Fruit fly (Drosophila melanogaster) whole organism: ENCODE results near the gene CG11693.

Experiments used
- CG8478 ChIP-seq: fragments of >200 bp; optimal IDR thresholded peaks from 2 replicates; lab custom pipeline; 2018; ENCODE audit warnings: inconsistent platforms
- Dll ChIP-seq: fragments of >200 bp; optimal IDR thresholded peaks from 2 replicates; lab custom pipeline; 2017
- EcR ChIP-seq, 2 experiments: fragments of >200 bp; optimal IDR thresholded peaks; 2 replicates each; lab custom pipeline; 2017; ENCODE audit warnings: missing biosample characterization in 2 of 2, missing genetic modification characterization in 2 of 2, missing genetic modification reagents in 2 of 2
- pan ChIP-seq: fragments of >200 bp; optimal IDR thresholded peaks from 2 replicates; lab custom pipeline; 2017
- psq ChIP-seq: fragments of >200 bp; optimal IDR thresholded peaks from 2 replicates; lab custom pipeline; 2017
- usp ChIP-seq: fragments of >200 bp; optimal IDR thresholded peaks from 2 replicates; lab custom pipeline; 2017; ENCODE audit warnings: missing biosample characterization, missing genetic modification characterization, mixed read lengths

The CG11693 gene

DNA sequence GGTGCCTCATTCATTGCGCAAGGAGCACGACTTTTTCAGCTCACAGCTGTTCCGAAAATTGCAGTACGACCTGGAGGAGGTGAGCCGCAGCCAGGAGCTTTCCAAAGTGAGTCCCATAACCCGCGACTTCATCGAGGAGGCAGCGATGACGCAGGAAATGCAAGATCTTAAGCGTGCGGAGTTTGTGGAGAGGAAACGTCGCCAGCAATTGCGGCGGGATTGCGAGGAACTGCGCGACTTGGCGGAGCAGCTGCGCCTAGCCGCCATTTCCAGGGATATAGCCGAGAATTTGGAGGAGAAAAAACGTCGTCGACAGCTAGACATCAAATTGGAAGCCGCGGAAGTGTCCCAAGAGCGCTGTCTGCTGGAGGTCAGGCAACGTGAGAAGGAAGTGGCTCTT lies 37.3 kb upstream of the CG11693 start:
- TF ChIP-seq Dll (lab: Kevin White, UChicago) (no peak), EcR (GFP tag; optimal IDR thresholded peaks at IDR 0.05; lab: Kevin White, UChicago) (no peak), psq (lab: Kevin White, UChicago) (no peak), pan (lab: Kevin White, UChicago) (no peak), usp (GFP tag; lab: Kevin White, UChicago) (no peak), CG8478 (lab: Kevin White, UChicago) (no peak)

dm6 chr3R:8347279-8347678 lies 36.7 kb upstream of the CG11693 start, which contains the start of gene CG7352:
TSS of gene CG7352 (plus strand) at chr3R:8347579.
- TF ChIP-seq Dll (lab: Kevin White, UChicago), result no peak
- TF ChIP-seq CG8478 (lab: Kevin White, UChicago), result no peak
- no peak for TF ChIP-seq psq (lab: Kevin White, UChicago)
- TF ChIP-seq EcR (GFP tag; optimal IDR thresholded peaks at IDR 0.05; lab: Kevin White, UChicago), result no peak
- TF ChIP-seq usp (GFP tag; lab: Kevin White, UChicago), result no peak
- no peak for TF ChIP-seq pan (lab: Kevin White, UChicago)

- TF ChIP-seq CG8478 (lab: Kevin White, UChicago) (no peak), pan (lab: Kevin White, UChicago) (no peak), psq (lab: Kevin White, UChicago) (no peak), Dll (lab: Kevin White, UChicago) (no peak), usp (GFP tag; lab: Kevin White, UChicago) (no peak), EcR (GFP tag; optimal IDR thresholded peaks at IDR 0.05; lab: Kevin White, UChicago) (no peak)
These were observed 33.6 kb upstream of the CG11693 start, which contains the start of gene DppIII for dm6 chr3R:8344174-8344573. TSS of gene DppIII (plus strand) at chr3R:8344400.

dm6 chr3R:8343251-8343744 lies 32.7 kb upstream of the CG11693 start, which contains the start of the genes PNKP and COX7AL:
TSS of gene PNKP (minus strand) at chr3R:8343516.
TSS of gene COX7AL (plus strand) at chr3R:8343669.
- no peak for TF ChIP-seq Dll (lab: Kevin White, UChicago)
- TF ChIP-seq psq (lab: Kevin White, UChicago), result no peak

dm6 chr3R:8340675-8341275 lies 30.2 kb upstream of the CG11693 start, which contains the start of the genes COX7A and Arl2:
TSS of gene COX7A (minus strand) at chr3R:8341043.
TSS of gene Arl2 (plus strand) at chr3R:8341100.
- TF ChIP-seq CG8478 (lab: Kevin White, UChicago), result no peak
- no peak for TF ChIP-seq usp (GFP tag; lab: Kevin White, UChicago)
- TF ChIP-seq EcR (GFP tag; optimal IDR thresholded peaks at IDR 0.05; lab: Kevin White, UChicago), result no peak
- no peak for TF ChIP-seq pan (lab: Kevin White, UChicago)
- no peak for TF ChIP-seq psq (lab: Kevin White, UChicago)

DNA sequence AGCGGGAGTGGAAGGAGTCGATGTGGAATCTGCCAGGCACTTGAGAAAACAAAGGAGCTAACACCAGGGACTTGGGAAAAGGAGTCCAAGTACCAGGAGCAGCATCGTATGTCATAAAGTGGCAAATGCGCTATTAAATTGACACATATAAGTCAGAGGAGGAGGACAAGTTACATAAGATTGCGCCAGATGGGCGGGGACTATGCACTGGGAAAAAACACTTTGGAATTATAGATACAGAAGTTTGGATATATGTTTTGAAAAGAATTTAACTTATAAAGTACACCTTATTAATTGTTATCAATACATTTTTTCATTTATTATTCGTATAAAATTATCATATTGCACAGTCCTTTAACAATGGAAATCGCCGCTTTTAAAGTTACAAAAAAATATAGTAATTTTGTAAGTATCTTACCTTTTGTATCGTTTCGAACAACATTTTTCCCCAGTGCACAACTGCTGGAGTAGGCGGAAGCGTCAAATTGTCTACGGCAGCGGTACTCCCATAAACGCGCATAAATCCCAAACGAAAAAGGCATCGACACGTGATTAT lies 25.5 kb upstream of the CG11693 start:
- TF ChIP-seq pan (lab: Kevin White, UChicago) (no peak), psq (lab: Kevin White, UChicago) (no peak), EcR (GFP tag; optimal IDR thresholded peaks at IDR 0.05; lab: Kevin White, UChicago) (no peak), Dll (lab: Kevin White, UChicago) (no peak), usp (GFP tag; lab: Kevin White, UChicago) (no peak), CG8478 (lab: Kevin White, UChicago) (no peak)

DNA sequence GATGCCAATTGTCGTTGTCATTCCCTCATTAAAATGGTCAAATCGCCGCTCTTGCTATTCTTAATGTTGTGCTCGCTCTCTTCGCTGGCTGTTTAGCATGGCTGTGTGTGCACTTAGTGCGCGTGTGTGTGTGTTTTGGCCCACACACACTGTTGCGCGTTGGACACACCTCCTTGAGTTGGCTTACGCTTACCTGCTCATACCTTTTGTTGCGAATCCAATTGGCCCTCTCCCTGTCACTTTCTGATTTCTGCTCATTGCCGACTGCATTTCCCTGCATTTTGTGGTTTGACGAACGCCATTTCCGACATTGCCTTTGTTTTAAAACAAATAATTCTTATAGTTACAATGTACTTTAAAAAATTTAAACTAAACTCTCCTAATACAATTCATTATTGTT lies 24.4 kb upstream of the CG11693 start:
- TF ChIP-seq psq (lab: Kevin White, UChicago) (no peak), pan (lab: Kevin White, UChicago) (no peak), CG8478 (lab: Kevin White, UChicago) (no peak), EcR (GFP tag; optimal IDR thresholded peaks at IDR 0.05; lab: Kevin White, UChicago) (no peak), usp (GFP tag; lab: Kevin White, UChicago) (no peak), Dll (lab: Kevin White, UChicago) (no peak)

dm6 chr3R:8334471-8334783 lies 23.8 kb upstream of the CG11693 start:
- TF ChIP-seq EcR (GFP tag; optimal IDR thresholded peaks at IDR 0.05; lab: Kevin White, UChicago) (no peak), usp (GFP tag; lab: Kevin White, UChicago) (no peak), CG8478 (lab: Kevin White, UChicago) (no peak), pan (lab: Kevin White, UChicago) (no peak), Dll (lab: Kevin White, UChicago) (no peak), psq (lab: Kevin White, UChicago) (no peak)

dm6 chr3R:8333768-8334470 lies 23.3 kb upstream of the CG11693 start, which contains the start of gene Poxm:
TSS of gene Poxm (minus strand) at chr3R:8333792.
- TF ChIP-seq pan (lab: Kevin White, UChicago) (no peak), CG8478 (lab: Kevin White, UChicago) (peak; percentile 58)

DNA sequence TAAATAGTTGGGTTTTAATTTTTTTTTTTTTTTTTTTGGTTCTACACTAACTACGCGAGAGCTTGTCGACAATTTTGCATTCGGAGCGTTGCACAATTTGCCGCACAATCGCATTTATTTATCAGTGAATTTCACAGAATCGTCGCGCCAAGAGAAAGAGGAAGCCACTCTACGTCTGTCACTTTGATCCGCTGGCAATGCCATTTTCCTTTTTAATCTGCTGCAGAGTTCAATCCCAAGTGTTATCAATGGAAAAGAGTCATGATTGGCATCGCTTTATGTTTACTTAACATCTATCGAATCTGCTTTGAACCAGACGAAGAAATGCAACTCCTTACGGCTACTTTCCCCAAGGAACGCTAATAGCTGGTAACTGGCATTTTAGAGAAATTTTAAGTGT lies 19.1 kb upstream of the CG11693 start:
- TF ChIP-seq EcR (GFP tag; optimal IDR thresholded peaks at IDR 0.05; lab: Kevin White, UChicago) (no peak), Dll (lab: Kevin White, UChicago) (no peak), pan (lab: Kevin White, UChicago) (no peak), usp (GFP tag; lab: Kevin White, UChicago) (no peak), psq (lab: Kevin White, UChicago) (no peak), CG8478 (lab: Kevin White, UChicago) (no peak)
